Worm (Caenorhabditis elegans): ENCODE measurements around the gene plk-1.

The plk-1 gene

ce11 chrIII:8126978-8127377 lies 25.8 kb downstream of the plk-1 start (continued):
- TF ChIP-seq fkh-10 (GFP tag; optimal IDR thresholded peaks at IDR 0.05), result no peak

ce11 chrIII:8129195-8129594 lies 28.0 kb downstream of the plk-1 start:
- TF ChIP-seq unc-39 (tag; optimal IDR thresholded peaks at IDR 0.05), result no peak
- TF ChIP-seq pha-4 (GFP tag; IDR thresholded peaks at IDR 0.05), result peak; percentile 44; the same call in 1 of the 2 replicates
- TF ChIP-seq pha-4 (tag; optimal IDR thresholded peaks at IDR 0.05), result no peak
- TF ChIP-seq duxl-1 (tag; optimal IDR thresholded peaks at IDR 0.05; ENCODE audit: poor library complexity), result no peak
- TF ChIP-seq lin-1 (GFP tag; IDR thresholded peaks at IDR 0.05), result no peak
- peak; percentile 63 for TF ChIP-seq F49E8.2 (tag; optimal IDR thresholded peaks at IDR 0.05; ENCODE audit: borderline replicate concordance)
- TF ChIP-seq lin-38 (GFP tag; IDR thresholded peaks at IDR 0.05), result peak; percentile 58
- TF ChIP-seq Y5F2A.4 (GFP tag; optimal IDR thresholded peaks at IDR 0.05), result no peak
- peak; percentile 65 for TF ChIP-seq Y48G9A.11 (GFP tag; IDR thresholded peaks at IDR 0.05)
- no peak for TF ChIP-seq skn-1 (tag; optimal IDR thresholded peaks at IDR 0.05)
- no peak for TF ChIP-seq php-3 (GFP tag; IDR thresholded peaks at IDR 0.05)
- no peak for TF ChIP-seq nhr-25 (tag; optimal IDR thresholded peaks at IDR 0.05; ENCODE audit: borderline replicate concordance, insufficient read depth)
- no peak for TF ChIP-seq nhr-41 (GFP tag; IDR thresholded peaks at IDR 0.05)
- 0 out of 2 replicates have a peak, but pooled peaks have one; percentile 24 for TF ChIP-seq arid-1 (GFP tag; conservative IDR thresholded peaks at IDR 0.05)
- TF ChIP-seq snpc-1.2 (GFP tag; IDR thresholded peaks at IDR 0.05), result peak; percentile 52; the same call in 1 of the 2 replicates
- no peak for TF ChIP-seq fos-1 (tag; optimal IDR thresholded peaks at IDR 0.05)

- TF ChIP-seq arid-1 (GFP tag; conservative IDR thresholded peaks at IDR 0.05) (peak; percentile 87), tra-1 (GFP tag; IDR thresholded peaks at IDR 0.05) (no peak), zfp-2 (tag; optimal IDR thresholded peaks at IDR 0.05) (peak; percentile 18), zag-1 (tag; optimal IDR thresholded peaks at IDR 0.05) (peak; percentile 3), egl-43 (GFP tag; IDR thresholded peaks at IDR 0.05) (no peak), daf-16 (GFP tag; optimal IDR thresholded peaks at IDR 0.05) (no peak), daf-16 (tag; optimal IDR thresholded peaks at IDR 0.05) (peak; percentile 44), rbr-2 (tag; optimal IDR thresholded peaks at IDR 0.05) (peak; percentile 72), F49E8.2 (tag; optimal IDR thresholded peaks at IDR 0.05; ENCODE audit: borderline replicate concordance) (peak; percentile 77), F10B5.3 (tag; optimal IDR thresholded peaks at IDR 0.05) (no peak), unc-62 (GFP tag; optimal IDR thresholded peaks at IDR 0.05 in 1 of 2) (peak in 1 of 2 experiments; percentile 1), unc-62 (tag; optimal IDR thresholded peaks at IDR 0.05) (no peak), hlh-30 (tag; optimal IDR thresholded peaks at IDR 0.05; ENCODE audit: insufficient read depth) (peak; percentile 80), lin-38 (GFP tag; IDR thresholded peaks at IDR 0.05) (peak; percentile 75), snpc-4 (tag; optimal IDR thresholded peaks at IDR 0.05) (no peak), sdz-12 (GFP tag; optimal IDR thresholded peaks at IDR 0.05) (no peak), hlh-11 (tag; optimal IDR thresholded peaks at IDR 0.05) (peak; percentile 70), mep-1 (tag; optimal IDR thresholded peaks at IDR 0.05) (peak; percentile 83), unc-39 (tag; optimal IDR thresholded peaks at IDR 0.05) (no peak), nhr-41 (GFP tag; IDR thresholded peaks at IDR 0.05) (no peak), vab-7 (GFP tag; IDR thresholded peaks at IDR 0.05) (no peak), ctbp-1 (GFP tag; IDR thresholded peaks at IDR 0.05) (0 out of 2 replicates have a peak, but pooled peaks have one; percentile 25), nhr-77 (tag; optimal IDR thresholded peaks at IDR 0.05) (peak; percentile 38), snpc-1.2 (GFP tag; IDR thresholded peaks at IDR 0.05) (peak; percentile 57; the same call in 1 of the 2 replicates), D1046.2 (GFP tag; IDR thresholded peaks at IDR 0.05) (peak; percentile 99), Y48G9A.11 (GFP tag; IDR thresholded peaks at IDR 0.05) (peak; percentile 61; the same call in 1 of the 2 replicates), ceh-44 (GFP tag; IDR thresholded peaks at IDR 0.05) (no peak), ztf-7 (tag; optimal IDR thresholded peaks at IDR 0.05) (peak; percentile 24), F37D6.2 (tag; optimal IDR thresholded peaks at IDR 0.05) (no peak), ceh-20 (GFP tag; IDR thresholded peaks at IDR 0.05) (no peak), madf-5 (GFP tag; IDR thresholded peaks at IDR 0.05) (no peak), mdl-1 (tag; optimal IDR thresholded peaks at IDR 0.05) (peak in 1 of 2 experiments; percentile 45), mes-2 (tag; optimal IDR thresholded peaks at IDR 0.05; ENCODE audit: poor library complexity, severe bottlenecking) (peak; percentile 91), lsy-2 (tag; optimal IDR thresholded peaks at IDR 0.05) (peak; percentile 95 to 99), duxl-1 (tag; optimal IDR thresholded peaks at IDR 0.05; ENCODE audit: poor library complexity) (peak; percentile 1), lim-7 (GFP tag; IDR thresholded peaks at IDR 0.05) (0 out of 2 replicates have a peak, but pooled peaks have one; percentile 30)
Observed at ce11 chrIII:8130177-8130902, 29.2 kb downstream of the plk-1 start, which contains the start of the genes rpl-21 and C14B9.10. rpl-21 (minus strand) TSS chrIII:8130227. C14B9.10 (plus strand) TSS chrIII:8130852.

Data from whole organism, L4 larva.